Worm (Caenorhabditis elegans) whole organism, L3 larva: ENCODE results near the gene B0302.2.

Experiments
- aly-2 ChIP-seq: fragments of 150-350 bp; optimal IDR thresholded peaks from 2 replicates; lab custom pipeline; 2014; ENCODE audit warnings: missing biosample characterization, missing genetic modification characterization
- egl-27 ChIP-seq: sonication (generic microtip); optimal IDR thresholded peaks from 4 replicates; lab custom pipeline; 2017; ENCODE audit warnings: missing biosample characterization, missing genetic modification reagents, missing genetic modification characterization
- elt-3 ChIP-seq, 3 experiments: fragments of 150-350 bp in 1 of 3; sonication (generic microtip) in 2 of 3; optimal IDR thresholded peaks; 2 replicates in 2 of 3; 4 replicates in 1 of 3; lab custom pipeline; 2014 to 2017; ENCODE audit warnings: missing biosample characterization in 3 of 3, missing genetic modification characterization in 3 of 3
- lin-15B ChIP-seq: fragments of 150-350 bp; optimal IDR thresholded peaks from 2 replicates; lab custom pipeline; 2014; ENCODE audit warnings: missing biosample characterization, missing genetic modification characterization
- unc-62 ChIP-seq: fragments of 150-350 bp; sonication (generic microtip); optimal IDR thresholded peaks from 4 replicates; lab custom pipeline; 2014; ENCODE audit warnings: missing biosample characterization, missing genetic modification reagents, missing genetic modification characterization
- zag-1 ChIP-seq: fragments of 150-350 bp; optimal IDR thresholded peaks from 2 replicates; lab custom pipeline; 2014; ENCODE audit warnings: missing biosample characterization, missing genetic modification characterization

ce11 chrX:17157868-17158267 lies 20.5 kb upstream of the B0302.2 start, which contains the start of gene npr-21:
- TF ChIP-seq unc-62 (no peak), zag-1 (tag; lab: Kevin White, UChicago) (no peak), egl-27 (no peak), aly-2 (tag; lab: Kevin White, UChicago) (no peak), lin-15B (tag; lab: Kevin White, UChicago) (no peak), elt-3 (tag; optimal IDR thresholded peaks at IDR 0.05; lab: Kevin White, UChicago) (no peak)
